Worm (Caenorhabditis elegans) whole organism, L2 larva: ENCODE data around the gene nsph-3.2.

Source experiments
- crh-2 ChIP-seq: sonication (generic microtip); optimal IDR thresholded peaks from 2 replicates; lab custom pipeline; 2017; ENCODE audit warnings: missing biosample characterization, missing genetic modification characterization
- elt-1 ChIP-seq: fragments of 150-350 bp; optimal IDR thresholded peaks from 2 replicates; lab custom pipeline; 2014; ENCODE audit warnings: missing biosample characterization, missing genetic modification characterization
- nhr-11 ChIP-seq: fragments of 150-350 bp; optimal IDR thresholded peaks from 2 replicates; lab custom pipeline; 2014; ENCODE audit warnings: missing biosample characterization, missing genetic modification characterization
- nhr-77 ChIP-seq: fragments of 150-350 bp; optimal IDR thresholded peaks from 2 replicates; lab custom pipeline; 2014; ENCODE audit warnings: missing biosample characterization, missing genetic modification characterization
- unc-62 ChIP-seq: fragments of 150-350 bp; optimal IDR thresholded peaks from 2 replicates; lab custom pipeline; 2014; ENCODE audit warnings: missing biosample characterization, missing genetic modification reagents, missing genetic modification characterization

DNA sequence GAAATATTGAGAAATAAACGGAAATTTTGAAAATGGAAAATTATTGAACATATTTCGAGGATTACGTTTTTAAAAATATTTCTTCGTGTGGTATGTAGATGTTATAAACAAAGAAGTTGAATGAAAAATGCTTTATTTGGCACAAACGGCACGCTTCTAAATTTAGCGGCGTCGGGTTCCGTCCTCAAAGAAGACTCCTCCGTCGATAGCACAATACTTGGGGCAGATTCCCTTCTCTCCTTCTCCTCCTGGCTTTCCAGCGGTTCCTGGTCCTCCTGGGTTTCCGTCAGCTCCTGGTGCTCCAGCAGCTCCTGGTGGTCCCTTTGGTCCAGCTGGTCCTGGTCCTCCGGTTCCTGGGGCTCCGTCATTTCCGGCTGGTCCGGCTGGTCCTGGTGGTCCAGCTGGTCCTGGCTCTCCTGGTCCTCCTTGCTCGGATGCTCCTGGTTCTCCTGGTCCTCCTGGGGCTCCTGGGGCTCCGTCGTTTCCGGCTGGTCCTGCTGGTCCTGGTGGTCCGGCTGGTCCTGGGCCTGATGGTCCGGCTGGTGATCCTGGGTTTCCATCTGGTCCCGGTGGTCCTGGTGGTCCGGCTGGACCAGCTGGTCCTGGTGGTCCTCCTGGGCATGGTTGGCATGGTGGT, 28.2 kb upstream of the nsph-3.2 start, which contains the start of gene W01B6.8:
- TF ChIP-seq nhr-11 (tag; lab: Kevin White, UChicago) (no peak), unc-62 (GFP tag; lab: Kevin White, UChicago) (no peak), crh-2 (no peak), nhr-77 (tag; lab: Kevin White, UChicago) (no peak), elt-1 (tag; lab: Kevin White, UChicago) (no peak)
